Worm (Caenorhabditis elegans) whole organism, L3 larva: ENCODE results near the gene F07F6.2.

Experiments
- aly-2 ChIP-seq: fragments of 150-350 bp; optimal IDR thresholded peaks from 2 replicates; lab custom pipeline; 2014; ENCODE audit warnings: missing biosample characterization, missing genetic modification characterization
- ama-1 ChIP-seq: fragments of 150-350 bp; optimal IDR thresholded peaks from 2 replicates; lab custom pipeline; 2018
- ceh-28 ChIP-seq: fragments of 150-350 bp; optimal IDR thresholded peaks from 2 replicates; lab custom pipeline; 2014; ENCODE audit warnings: missing biosample characterization, missing genetic modification reagents, missing genetic modification characterization
- ceh-82 ChIP-seq: fragments of 150-350 bp; optimal IDR thresholded peaks from 2 replicates; lab custom pipeline; 2014; ENCODE audit warnings: missing biosample characterization, missing genetic modification characterization
- daf-12 ChIP-seq: fragments of 150-350 bp; optimal IDR thresholded peaks from 2 replicates; lab custom pipeline; 2014; ENCODE audit warnings: missing biosample characterization, missing genetic modification reagents, missing genetic modification characterization
- egl-27 ChIP-seq: sonication (generic microtip); optimal IDR thresholded peaks from 4 replicates; lab custom pipeline; 2017; ENCODE audit warnings: missing biosample characterization, missing genetic modification reagents, missing genetic modification characterization
- elt-1 ChIP-seq: fragments of 150-350 bp; optimal IDR thresholded peaks from 2 replicates; lab custom pipeline; 2014; ENCODE audit warnings: missing biosample characterization, missing genetic modification characterization
- elt-2 ChIP-seq: sonication (generic microtip); optimal IDR thresholded peaks from 2 replicates; lab custom pipeline; 2016; ENCODE audit warnings: missing genetic modification reagents, mild to moderate bottlenecking, missing genetic modification characterization, missing compliant biosample characterization
- elt-3 ChIP-seq, 3 experiments: fragments of 150-350 bp in 1 of 3; sonication (generic microtip) in 2 of 3; optimal IDR thresholded peaks; 2 replicates in 2 of 3; 4 replicates in 1 of 3; lab custom pipeline; 2014 to 2017; ENCODE audit warnings: missing biosample characterization in 3 of 3, missing genetic modification characterization in 3 of 3
- fkh-10 ChIP-seq: sonication (generic microtip); optimal IDR thresholded peaks from 2 replicates; lab custom pipeline; 2017; ENCODE audit warnings: missing biosample characterization, missing genetic modification reagents, missing genetic modification characterization
- lin-39 ChIP-seq: fragments of 150-350 bp; optimal IDR thresholded peaks from 2 replicates; lab custom pipeline; 2018; ENCODE audit warnings: missing biosample characterization, missing genetic modification reagents, missing genetic modification characterization
- lsy-12 ChIP-seq: sonication (generic microtip); optimal IDR thresholded peaks from 2 replicates; lab custom pipeline; 2016; ENCODE audit warnings: mild to moderate bottlenecking, missing genetic modification characterization, missing compliant biosample characterization
- mdl-1 ChIP-seq: fragments of 150-350 bp; optimal IDR thresholded peaks from 2 replicates; lab custom pipeline; 2014; ENCODE audit warnings: missing biosample characterization, missing genetic modification characterization
- nfya-1 ChIP-seq: sonication (generic microtip); optimal IDR thresholded peaks from 2 replicates; lab custom pipeline; 2017; ENCODE audit warnings: missing genetic modification characterization, mild to moderate bottlenecking, missing compliant biosample characterization, antibody characterized with exemption, moderate library complexity; ENCODE audit not compliant: insufficient read depth
- nhr-11 ChIP-seq: fragments of 150-350 bp; optimal IDR thresholded peaks from 2 replicates; lab custom pipeline; 2014; ENCODE audit warnings: missing biosample characterization, missing genetic modification characterization
- nhr-12 ChIP-seq: fragments of 150-350 bp; optimal IDR thresholded peaks from 2 replicates; lab custom pipeline; 2014; ENCODE audit warnings: missing biosample characterization, missing genetic modification characterization
- nhr-23 ChIP-seq: fragments of 150-350 bp; optimal IDR thresholded peaks from 2 replicates; lab custom pipeline; 2014; ENCODE audit warnings: missing biosample characterization, missing genetic modification reagents, missing genetic modification characterization
- nhr-237 ChIP-seq: fragments of 150-350 bp; optimal IDR thresholded peaks from 2 replicates; lab custom pipeline; 2014; ENCODE audit warnings: missing biosample characterization, missing genetic modification characterization
- nhr-25 ChIP-seq: sonication (generic microtip); optimal IDR thresholded peaks from 2 replicates; lab custom pipeline; 2017; ENCODE audit warnings: missing biosample characterization, missing genetic modification characterization
- nhr-28 ChIP-seq: fragments of 150-350 bp; optimal IDR thresholded peaks from 2 replicates; lab custom pipeline; 2014; ENCODE audit warnings: missing biosample characterization, missing genetic modification characterization
- pqm-1 ChIP-seq: fragments of 150-350 bp; optimal IDR thresholded peaks from 2 replicates; lab custom pipeline; 2017; ENCODE audit warnings: missing biosample characterization, missing genetic modification characterization, inconsistent platforms
- sea-2 ChIP-seq: fragments of 150-350 bp; sonication (generic microtip); optimal IDR thresholded peaks from 4 replicates; lab custom pipeline; 2014; ENCODE audit warnings: missing biosample characterization, missing genetic modification reagents, missing genetic modification characterization
- unc-62 ChIP-seq: fragments of 150-350 bp; sonication (generic microtip); optimal IDR thresholded peaks from 4 replicates; lab custom pipeline; 2014; ENCODE audit warnings: missing biosample characterization, missing genetic modification reagents, missing genetic modification characterization
- ztf-4 ChIP-seq: fragments of 150-350 bp; optimal IDR thresholded peaks from 2 replicates; lab custom pipeline; 2014; ENCODE audit warnings: missing biosample characterization, missing genetic modification characterization

The F07F6.2 gene

ce11 chrII:5453547-5453946, 23.5 kb downstream of the F07F6.2 start, which contains the start of gene dhs-5:
Gene dhs-5, plus strand, starts transcription at chrII:5453847.
- peak; percentile 1 for TF ChIP-seq nhr-23 (tag; lab: Kevin White, UChicago)
- TF ChIP-seq egl-27: no peak
- TF ChIP-seq, all 47 proteins: peak for 1

DNA sequence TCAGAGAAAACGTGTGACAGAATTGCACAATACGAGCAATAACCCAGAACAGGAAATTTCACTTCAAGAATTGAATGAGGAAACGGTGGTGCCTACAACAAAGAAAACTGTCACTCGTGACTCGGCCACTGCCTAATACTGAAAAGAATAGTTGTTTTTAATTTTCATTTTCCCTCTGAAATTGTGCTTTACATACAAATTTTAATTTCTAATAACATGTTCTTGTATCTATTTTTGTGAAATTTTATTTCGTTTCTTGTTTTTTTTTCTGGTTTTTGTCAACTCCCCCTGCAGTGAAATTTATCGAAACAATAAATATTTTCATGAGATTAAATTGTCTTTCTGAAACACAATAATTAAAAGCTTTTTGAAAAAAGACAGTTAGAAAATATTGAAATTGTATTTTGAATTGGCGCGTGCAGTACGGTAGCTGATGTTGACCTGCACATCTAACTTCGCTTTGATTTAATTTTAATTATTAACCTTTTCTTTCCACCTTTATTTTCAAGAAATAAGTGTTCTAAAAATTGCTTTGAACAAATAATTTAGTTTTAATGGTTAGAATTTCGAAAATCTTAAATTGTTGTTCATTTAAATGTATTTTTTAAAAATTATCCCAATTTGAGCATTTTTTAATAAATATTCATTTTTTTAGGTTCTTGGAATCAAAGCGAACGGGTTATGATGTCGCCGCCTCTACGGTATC, 25.8 kb downstream of the F07F6.2 start, which contains the start of gene daz-1:
Gene daz-1, plus strand, starts transcription at position 656 of the 706 bp plus-strand sequence.
- no peak for TF ChIP-seq ztf-4 (tag; lab: Kevin White, UChicago)
- TF ChIP-seq nhr-28 (tag; lab: Kevin White, UChicago): no peak
- TF ChIP-seq lsy-12 (tag; lab: Kevin White, UChicago): no peak
- TF ChIP-seq fkh-10 (GFP tag; lab: Kevin White, UChicago): no peak
- no peak for TF ChIP-seq elt-1 (tag; lab: Kevin White, UChicago)
- TF ChIP-seq aly-2: no peak
- no peak for TF ChIP-seq nhr-23 (tag; lab: Kevin White, UChicago)
- TF ChIP-seq daf-12: no peak
- no peak for TF ChIP-seq nhr-237 (tag; lab: Kevin White, UChicago)
- no peak for TF ChIP-seq mdl-1 (tag; lab: Kevin White, UChicago)
- TF ChIP-seq ama-1 (lab: Kevin White, UChicago): no peak
- TF ChIP-seq, all 47 proteins: peak for 0

DNA sequence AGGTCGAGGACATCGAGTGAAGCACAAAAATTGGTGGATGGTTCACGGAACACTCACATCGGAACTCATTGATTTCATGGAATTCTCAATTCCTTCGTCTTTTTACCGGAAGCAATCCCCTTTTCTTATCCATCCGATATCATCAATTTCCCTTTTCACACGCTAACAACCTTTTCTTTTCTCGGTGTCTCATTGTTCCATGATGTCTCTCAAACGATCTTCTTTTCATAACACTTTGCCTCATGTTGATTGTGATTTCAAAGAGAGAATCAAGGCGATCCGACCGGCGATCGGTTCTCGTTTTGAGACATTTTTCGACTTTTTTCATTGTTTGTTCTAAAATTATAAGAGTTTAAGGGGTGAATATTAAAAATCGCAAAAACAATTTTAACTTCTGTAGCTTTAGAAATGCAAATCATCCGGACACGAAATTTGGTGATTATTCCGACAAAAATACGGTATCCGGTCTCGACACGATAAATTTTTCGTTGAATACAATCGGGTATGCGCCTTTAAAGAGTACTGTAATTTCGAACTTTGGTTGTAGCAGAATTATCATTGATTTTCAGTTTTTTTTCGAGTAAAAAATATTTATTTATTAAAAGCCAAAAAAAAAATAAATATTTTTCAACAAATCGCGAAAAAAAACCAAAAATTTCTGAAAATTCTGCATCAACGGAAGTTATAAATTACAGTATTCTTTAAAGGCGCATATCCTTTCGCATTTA, 28.8 kb downstream of the F07F6.2 start:
- TF ChIP-seq elt-3 (tag; optimal IDR thresholded peaks at IDR 0.05; lab: Kevin White, UChicago): peak in 1 of 3 experiments; percentile 16
- no peak for TF ChIP-seq ceh-82 (tag; lab: Kevin White, UChicago)
- no peak for TF ChIP-seq unc-62 (GFP tag; lab: Kevin White, UChicago)

- peak; percentile 12 for TF ChIP-seq nhr-23 (tag; lab: Kevin White, UChicago)
- no peak for TF ChIP-seq sea-2 (GFP tag; lab: Kevin White, UChicago)
- TF ChIP-seq elt-3 (tag; optimal IDR thresholded peaks at IDR 0.05; lab: Kevin White, UChicago): peak in 1 of 3 experiments; percentile 80
- peak; percentile 38 for TF ChIP-seq nhr-25
Measured at ce11 chrII:5459534-5459933, 29.5 kb downstream of the F07F6.2 start.

DNA sequence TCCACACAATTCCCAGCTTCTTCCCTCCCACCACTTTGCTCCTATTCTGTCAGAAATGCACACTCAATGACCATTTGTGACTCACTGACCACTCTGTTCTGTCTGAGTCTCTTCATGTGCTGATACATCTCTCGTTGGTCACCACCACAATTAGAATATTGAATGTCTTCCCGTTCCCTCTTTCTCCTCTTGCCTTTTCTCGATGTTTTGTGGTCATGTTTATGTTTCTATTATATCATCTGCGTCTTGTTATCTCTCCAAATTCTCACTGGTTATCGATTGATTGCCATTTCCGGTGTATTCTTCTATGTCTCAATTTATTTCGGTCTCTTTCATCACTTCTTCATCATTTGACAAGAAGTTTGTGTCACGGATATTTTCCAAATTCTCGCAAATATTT, 30.9 kb downstream of the F07F6.2 start:
- TF ChIP-seq pqm-1: peak; percentile 22
- peak; percentile 47 for TF ChIP-seq ceh-28 (tag; lab: Kevin White, UChicago)
- TF ChIP-seq nhr-11 (tag; lab: Kevin White, UChicago): no peak
- TF ChIP-seq, all 47 proteins: peak for 2

ce11 chrII:5463692-5464300, 33.8 kb downstream of the F07F6.2 start:
- TF ChIP-seq nhr-12 (no peak), fkh-10 (GFP tag; lab: Kevin White, UChicago) (peak; percentile 58), nfya-1 (tag; lab: Kevin White, UChicago) (peak; percentile 41), nhr-28 (tag; lab: Kevin White, UChicago) (no peak), lin-39 (peak; percentile 56), unc-62 (GFP tag; lab: Kevin White, UChicago) (peak; percentile 40)

DNA sequence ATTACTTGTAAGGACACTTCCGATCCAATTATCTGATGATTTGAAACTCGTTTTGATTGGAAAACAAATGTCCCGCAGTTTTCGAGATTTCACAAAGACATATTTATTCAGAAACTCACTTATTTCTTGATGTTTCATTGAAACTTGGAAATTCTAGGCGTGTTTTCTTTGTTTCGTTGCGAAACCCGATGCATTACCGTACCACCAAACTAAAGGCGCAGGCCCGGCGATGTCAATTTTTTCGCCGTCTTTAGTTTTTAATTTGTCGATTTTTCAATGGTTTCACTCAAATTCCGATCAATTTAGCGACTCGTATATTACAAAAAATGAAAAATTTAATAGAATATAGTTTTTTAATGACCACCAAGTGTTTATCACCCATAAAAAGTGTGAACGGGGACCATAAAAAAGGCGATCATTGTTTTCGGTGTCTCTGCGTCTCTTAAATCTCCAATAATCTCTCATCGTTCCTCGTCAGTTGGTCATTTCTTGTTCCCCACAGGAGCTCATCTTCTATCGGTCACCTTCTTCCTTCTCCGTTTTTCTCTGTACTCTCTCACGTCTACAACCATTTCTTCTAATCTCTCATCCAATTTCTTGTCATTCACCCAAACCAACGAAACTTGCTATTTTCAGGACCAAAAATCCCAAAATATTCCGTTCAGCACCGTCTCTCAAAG, 35.9 kb downstream of the F07F6.2 start, which contains the start of gene clr-1:
Gene clr-1, plus strand, starts transcription at position 630 of the 680 bp plus-strand sequence.
- TF ChIP-seq elt-2 (tag; lab: Kevin White, UChicago): no peak
- TF ChIP-seq nfya-1 (tag; lab: Kevin White, UChicago): peak; percentile 7
